Worm (Caenorhabditis elegans): ENCODE data around the gene K02E10.4.

DNA sequence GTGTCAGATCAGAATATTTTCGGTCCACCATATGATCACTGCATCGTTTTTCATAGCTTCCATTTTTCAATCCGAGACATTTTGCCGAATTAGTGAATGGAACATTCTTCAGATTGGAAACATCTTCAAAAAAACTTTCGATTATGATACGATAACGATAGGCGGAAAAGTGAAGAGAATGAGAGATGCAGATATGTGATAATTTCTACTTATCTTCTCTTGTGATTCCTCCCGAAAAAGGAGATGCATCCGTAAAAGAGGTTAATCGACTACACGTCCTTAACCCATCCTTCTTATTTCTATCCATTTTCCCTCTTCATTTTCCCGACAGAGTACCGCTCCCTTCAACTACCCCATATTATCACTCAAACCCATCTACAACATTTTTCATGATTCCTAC, at the start of gene K02E10.4:
- TF ChIP-seq tlp-1 (tag; optimal IDR thresholded peaks at IDR 0.05) (no peak), sptf-1 (tag; optimal IDR thresholded peaks at IDR 0.05) (no peak), unc-130 (tag; optimal IDR thresholded peaks at IDR 0.05) (no peak), aly-2 (tag; optimal IDR thresholded peaks at IDR 0.05) (no peak)

Measured in whole organism, L1 larva.